Fruit fly (Drosophila melanogaster): ENCODE results near the gene btd.

The btd gene

dm6 chrX:9689129-9689528, 4.9 kb upstream of the btd start:
- no peak for TF ChIP-seq dl (GFP tag; optimal IDR thresholded peaks at IDR 0.05; ENCODE audit: insufficient read depth in 1 of 2, partially characterized antibody in 2 of 2)
- TF ChIP-seq woc (GFP tag; optimal IDR thresholded peaks at IDR 0.05): no peak

- TF ChIP-seq Dfd (GFP tag; optimal IDR thresholded peaks at IDR 0.05) (no peak), Jra (GFP tag; optimal IDR thresholded peaks at IDR 0.05) (no peak), lola (GFP tag; optimal IDR thresholded peaks at IDR 0.05) (no peak), CG32264 (GFP tag; optimal IDR thresholded peaks at IDR 0.05) (no peak), Hr78 (GFP tag; optimal IDR thresholded peaks at IDR 0.05) (no peak), OdsH (GFP tag; optimal IDR thresholded peaks at IDR 0.05) (no peak), Rel (GFP tag; optimal IDR thresholded peaks at IDR 0.05) (no peak), Rel (tag; optimal IDR thresholded peaks at IDR 0.05) (no peak), Vsx2 (GFP tag; optimal IDR thresholded peaks at IDR 0.05; ENCODE audit: partially characterized antibody) (no peak), Dif (GFP tag; optimal IDR thresholded peaks at IDR 0.05; ENCODE audit: partially characterized antibody) (no peak), h (GFP tag; optimal IDR thresholded peaks at IDR 0.05) (no peak)
Measured at dm6 chrX:9692297-9693013, 1.5 kb upstream of the btd start.

dm6 chrX:9694652-9695051, 666 bp downstream of the btd start:
- no peak for TF ChIP-seq dmrt93B (GFP tag; optimal IDR thresholded peaks at IDR 0.05)
- peak; percentile 92 for TF ChIP-seq Dfd (GFP tag; optimal IDR thresholded peaks at IDR 0.05)

DNA sequence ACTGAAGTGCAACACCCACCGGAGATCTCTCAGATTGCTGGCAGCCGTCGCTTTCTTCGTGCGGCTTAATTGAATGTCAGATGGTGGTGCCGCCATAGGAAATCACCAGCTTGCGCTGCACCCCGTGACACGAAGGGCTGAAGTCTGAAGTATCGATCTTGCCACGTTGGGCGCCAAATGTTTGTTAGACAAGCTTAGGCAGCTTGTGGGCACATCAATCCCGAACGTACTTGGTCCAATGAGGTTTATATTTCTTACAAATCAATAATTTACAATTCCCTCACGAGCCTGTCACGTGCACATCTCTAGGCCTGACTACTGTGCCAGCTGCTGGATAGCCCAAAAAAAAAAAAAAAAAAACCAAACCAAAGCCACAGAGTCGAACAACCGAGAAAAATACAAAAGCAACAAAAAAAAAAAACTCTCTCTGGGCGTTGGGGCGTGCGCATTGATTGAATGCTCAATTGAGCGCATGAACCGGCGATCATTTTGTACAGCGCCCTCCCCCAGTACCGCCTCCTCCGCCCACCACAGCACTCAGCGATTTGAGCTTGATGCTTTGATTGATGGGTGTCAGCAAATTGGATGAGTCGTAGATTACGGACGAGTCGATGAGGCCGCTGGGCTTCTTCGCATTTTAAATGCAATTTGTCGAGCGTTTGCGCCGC, 14.0 kb downstream of the btd start:
- TF ChIP-seq psq (GFP tag; optimal IDR thresholded peaks at IDR 0.05) (no peak), Jra (GFP tag; optimal IDR thresholded peaks at IDR 0.05) (no peak), brk (GFP tag; optimal IDR thresholded peaks at IDR 0.05) (no peak), Dif (GFP tag; optimal IDR thresholded peaks at IDR 0.05; ENCODE audit: partially characterized antibody) (no peak), Dfd (GFP tag; optimal IDR thresholded peaks at IDR 0.05) (no peak), foxo (GFP tag; optimal IDR thresholded peaks at IDR 0.05) (no peak), N (GFP tag; optimal IDR thresholded peaks at IDR 0.05) (no peak), dsf (GFP tag; optimal IDR thresholded peaks at IDR 0.05; ENCODE audit: borderline replicate concordance) (no peak), sv (GFP tag; optimal IDR thresholded peaks at IDR 0.05) (no peak), br (GFP tag; optimal IDR thresholded peaks at IDR 0.05) (no peak)

dm6 chrX:9727309-9727708, 33.3 kb downstream of the btd start:
- TF ChIP-seq psq (GFP tag; optimal IDR thresholded peaks at IDR 0.05): no peak
- TF ChIP-seq ey (GFP tag; optimal IDR thresholded peaks at IDR 0.05): no peak
- no peak for TF ChIP-seq HLH106 (tag; optimal IDR thresholded peaks at IDR 0.05)
- TF ChIP-seq CG9705 (GFP tag; optimal IDR thresholded peaks at IDR 0.05): no peak

dm6 chrX:9729013-9730002, 35.3 kb downstream of the btd start, which contains the start of gene Sp1:
Sp1 (plus strand) TSS chrX:9729648.
- TF ChIP-seq CG9705 (GFP tag; optimal IDR thresholded peaks at IDR 0.05): no peak
- no peak for TF ChIP-seq Dif (GFP tag; optimal IDR thresholded peaks at IDR 0.05; ENCODE audit: partially characterized antibody)
- no peak for TF ChIP-seq lola (GFP tag; optimal IDR thresholded peaks at IDR 0.05)
- no peak for TF ChIP-seq tai (GFP tag; optimal IDR thresholded peaks at IDR 0.05)
- no peak for TF ChIP-seq sv (GFP tag; optimal IDR thresholded peaks at IDR 0.05)
- TF ChIP-seq ey (GFP tag; optimal IDR thresholded peaks at IDR 0.05): no peak
- no peak for TF ChIP-seq foxo (GFP tag; optimal IDR thresholded peaks at IDR 0.05)
- no peak for TF ChIP-seq brk (GFP tag; optimal IDR thresholded peaks at IDR 0.05)
- no peak for TF ChIP-seq Vsx2 (GFP tag; optimal IDR thresholded peaks at IDR 0.05; ENCODE audit: partially characterized antibody)
- TF ChIP-seq Jra (GFP tag; optimal IDR thresholded peaks at IDR 0.05): no peak
- no peak for TF ChIP-seq Dfd (GFP tag; optimal IDR thresholded peaks at IDR 0.05)
- no peak for TF ChIP-seq Abd-B (GFP tag; optimal IDR thresholded peaks at IDR 0.05)

Measured in whole organism, wandering third instar larva.